Worm (Caenorhabditis elegans) whole organism, L2 larva: ENCODE measurements around the gene sqst-3.

ENCODE experiments used
- C34F6.9 ChIP-seq: fragments of 150-350 bp; optimal IDR thresholded peaks from 2 replicates; lab custom pipeline; 2014; ENCODE audit warnings: missing biosample characterization, missing genetic modification characterization
- F13H6.1 ChIP-seq: sonication (generic microtip); optimal IDR thresholded peaks from 2 replicates; lab custom pipeline; 2016; ENCODE audit warnings: missing genetic modification characterization, missing compliant biosample characterization
- R02D3.7 ChIP-seq: fragments of 150-350 bp; optimal IDR thresholded peaks from 2 replicates; lab custom pipeline; 2014; ENCODE audit warnings: missing biosample characterization, missing genetic modification characterization
- Y55F3AM.14 ChIP-seq: fragments of 200-800 bp; sonication (Bioruptor generic); optimal IDR thresholded peaks from 2 replicates; lab custom pipeline; 2018; ENCODE audit warnings: mild to moderate bottlenecking, missing genetic modification characterization, missing compliant biosample characterization
- ZK546.5 ChIP-seq: sonication (generic microtip); optimal IDR thresholded peaks from 2 replicates; lab custom pipeline; 2017; ENCODE audit warnings: missing biosample characterization, missing genetic modification characterization
- alr-1 ChIP-seq: fragments of 150-350 bp; optimal IDR thresholded peaks from 2 replicates; lab custom pipeline; 2014; ENCODE audit warnings: missing biosample characterization, missing genetic modification characterization
- aly-2 ChIP-seq: fragments of 150-350 bp; optimal IDR thresholded peaks from 2 replicates; lab custom pipeline; 2014; ENCODE audit warnings: missing biosample characterization, missing genetic modification characterization
- ama-1 ChIP-seq: fragments of 150-350 bp; optimal IDR thresholded peaks from 2 replicates; lab custom pipeline; 2018; ENCODE audit warnings: inconsistent platforms
- ceh-16 ChIP-seq: fragments of 150-350 bp; optimal IDR thresholded peaks from 2 replicates; lab custom pipeline; 2014; ENCODE audit warnings: missing biosample characterization, missing genetic modification characterization
- ceh-82 ChIP-seq: fragments of 150-350 bp; optimal IDR thresholded peaks from 2 replicates; lab custom pipeline; 2014; ENCODE audit warnings: missing biosample characterization, missing genetic modification characterization
- crh-2 ChIP-seq: sonication (generic microtip); optimal IDR thresholded peaks from 2 replicates; lab custom pipeline; 2017; ENCODE audit warnings: missing biosample characterization, missing genetic modification characterization
- egl-27 ChIP-seq: sonication (generic microtip); optimal IDR thresholded peaks from 3 replicates; lab custom pipeline; 2017; ENCODE audit warnings: missing biosample characterization, missing genetic modification reagents, missing genetic modification characterization
- elt-1 ChIP-seq: fragments of 150-350 bp; optimal IDR thresholded peaks from 2 replicates; lab custom pipeline; 2014; ENCODE audit warnings: missing biosample characterization, missing genetic modification characterization
- elt-3 ChIP-seq: sonication (generic microtip); optimal IDR thresholded peaks from 2 replicates; lab custom pipeline; 2017; ENCODE audit warnings: missing biosample characterization, missing genetic modification characterization
- fos-1 ChIP-seq: fragments of 150-350 bp; optimal IDR thresholded peaks from 2 replicates; lab custom pipeline; 2014; ENCODE audit warnings: missing biosample characterization, missing genetic modification characterization
- gmeb-1 ChIP-seq: fragments of 150-350 bp; optimal IDR thresholded peaks from 2 replicates; lab custom pipeline; 2014; ENCODE audit warnings: missing biosample characterization, missing genetic modification characterization
- lin-11 ChIP-seq: fragments of 150-350 bp; sonication (generic microtip); optimal IDR thresholded peaks from 2 replicates; lab custom pipeline; 2014; ENCODE audit warnings: missing biosample characterization, missing genetic modification characterization, inconsistent platforms, mixed read lengths
- lin-39 ChIP-seq: fragments of 150-350 bp; optimal IDR thresholded peaks from 2 replicates; lab custom pipeline; 2014; ENCODE audit warnings: missing biosample characterization, missing genetic modification reagents, missing genetic modification characterization
- lsy-2 ChIP-seq, 2 experiments: fragments of 150-350 bp in 1 of 2; sonication (generic microtip) in 1 of 2; optimal IDR thresholded peaks; 2 replicates each; lab custom pipeline; 2014 to 2017; ENCODE audit warnings: missing biosample characterization in 2 of 2, missing genetic modification characterization in 2 of 2
- mab-5 ChIP-seq: fragments of 150-350 bp; optimal IDR thresholded peaks from 2 replicates; lab custom pipeline; 2014; ENCODE audit warnings: missing biosample characterization, missing genetic modification characterization
- mdl-1 ChIP-seq, 2 experiments: fragments of 150-350 bp in 1 of 2; sonication (generic microtip) in 1 of 2; optimal IDR thresholded peaks; 2 replicates each; lab custom pipeline; 2017; ENCODE audit warnings: missing biosample characterization in 2 of 2, missing genetic modification characterization in 2 of 2
- nhr-10 ChIP-seq: sonication (generic microtip); optimal IDR thresholded peaks from 2 replicates; lab custom pipeline; 2017; ENCODE audit warnings: missing biosample characterization, missing genetic modification characterization
- nhr-12 ChIP-seq: fragments of 150-350 bp; optimal IDR thresholded peaks from 2 replicates; lab custom pipeline; 2014; ENCODE audit warnings: missing biosample characterization, missing genetic modification characterization
- nhr-21 ChIP-seq: fragments of 150-350 bp; optimal IDR thresholded peaks from 2 replicates; lab custom pipeline; 2014; ENCODE audit warnings: missing biosample characterization, missing genetic modification characterization
- nhr-237 ChIP-seq: fragments of 150-350 bp; optimal IDR thresholded peaks from 2 replicates; lab custom pipeline; 2014; ENCODE audit warnings: missing biosample characterization, missing genetic modification characterization
- nhr-25 ChIP-seq: fragments of 150-350 bp; sonication (generic microtip); optimal IDR thresholded peaks from 3 replicates; lab custom pipeline; 2014; ENCODE audit warnings: missing biosample characterization, missing genetic modification characterization
- nhr-6 ChIP-seq: fragments of 150-350 bp; optimal IDR thresholded peaks from 2 replicates; lab custom pipeline; 2014; ENCODE audit warnings: missing biosample characterization, missing genetic modification characterization
- nhr-77 ChIP-seq: fragments of 150-350 bp; optimal IDR thresholded peaks from 2 replicates; lab custom pipeline; 2014; ENCODE audit warnings: missing biosample characterization, missing genetic modification characterization
- peb-1 ChIP-seq: fragments of 150-350 bp; optimal IDR thresholded peaks from 2 replicates; lab custom pipeline; 2014; ENCODE audit warnings: missing biosample characterization, missing genetic modification characterization
- sem-4 ChIP-seq: fragments of 150-350 bp; optimal IDR thresholded peaks from 2 replicates; lab custom pipeline; 2014; ENCODE audit warnings: missing biosample characterization, missing genetic modification reagents, missing genetic modification characterization
- skn-1 ChIP-seq: sonication (generic microtip); optimal IDR thresholded peaks from 2 replicates; lab custom pipeline; 2017; ENCODE audit warnings: missing biosample characterization, missing genetic modification characterization
- sma-3 ChIP-seq: sonication (generic microtip); optimal IDR thresholded peaks from 2 replicates; lab custom pipeline; 2016; ENCODE audit warnings: missing genetic modification reagents, missing genetic modification characterization, missing compliant biosample characterization
- sma-9 ChIP-seq, 2 experiments: fragments of 150-350 bp in 1 of 2; sonication (generic microtip) in 1 of 2; optimal IDR thresholded peaks; 2 replicates each; lab custom pipeline; 2014 to 2016; ENCODE audit warnings: missing genetic modification characterization in 2 of 2, mild to moderate bottlenecking in 1 of 2, missing biosample characterization in 1 of 2, missing compliant biosample characterization in 1 of 2, missing genetic modification reagents in 1 of 2, moderate library complexity in 1 of 2
- unc-39 ChIP-seq: fragments of 150-350 bp; optimal IDR thresholded peaks from 2 replicates; lab custom pipeline; 2014; ENCODE audit warnings: missing biosample characterization, missing genetic modification characterization
- unc-62 ChIP-seq: fragments of 150-350 bp; optimal IDR thresholded peaks from 2 replicates; lab custom pipeline; 2014; ENCODE audit warnings: missing biosample characterization, missing genetic modification reagents, missing genetic modification characterization
- ztf-1 ChIP-seq: fragments of 200-800 bp; sonication (Bioruptor generic); conservative IDR thresholded peaks from 2 replicates; pipeline ENCODE4 v1.3.6; 2022; ENCODE audit warnings: missing genetic modification characterization, missing compliant biosample characterization
- ztf-11 ChIP-seq: sonication (generic microtip); optimal IDR thresholded peaks from 2 replicates; lab custom pipeline; 2017; ENCODE audit warnings: missing biosample characterization, missing genetic modification characterization
- ztf-4 ChIP-seq: fragments of 150-350 bp; optimal IDR thresholded peaks from 2 replicates; lab custom pipeline; 2014; ENCODE audit warnings: missing biosample characterization, missing genetic modification characterization

sqst-3 gene

DNA sequence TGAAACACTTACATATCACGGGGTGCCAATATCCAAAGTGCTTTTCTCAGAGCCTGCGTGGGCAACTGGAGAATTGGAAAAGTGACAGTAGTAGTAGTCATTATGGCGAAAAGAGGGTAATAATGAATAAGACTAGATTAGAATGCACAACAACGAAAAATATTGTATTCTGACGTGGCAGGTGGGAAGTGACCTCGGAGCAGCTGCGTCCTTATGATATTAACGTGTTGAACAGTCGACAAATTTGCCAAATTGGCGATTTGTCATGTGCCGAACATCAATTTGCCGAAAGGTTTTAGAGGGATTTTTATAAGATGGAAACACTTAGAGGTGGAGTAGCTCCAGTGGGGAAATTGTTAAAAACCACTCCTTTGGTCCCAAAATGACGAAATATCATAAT, 20.4 kb downstream of the sqst-3 start, which contains the start of gene str-81:
TSS of gene str-81 (minus strand) at position 101 of the 400 bp plus-strand sequence.
- TF ChIP-seq F13H6.1 (no peak), unc-62 (no peak), nhr-12 (tag; lab: Kevin White, UChicago) (no peak), unc-39 (tag; lab: Kevin White, UChicago) (no peak), fos-1 (no peak), egl-27 (tag; lab: Kevin White, UChicago) (no peak), nhr-237 (tag; lab: Kevin White, UChicago) (no peak), aly-2 (tag; lab: Kevin White, UChicago) (no peak), nhr-10 (no peak)

DNA sequence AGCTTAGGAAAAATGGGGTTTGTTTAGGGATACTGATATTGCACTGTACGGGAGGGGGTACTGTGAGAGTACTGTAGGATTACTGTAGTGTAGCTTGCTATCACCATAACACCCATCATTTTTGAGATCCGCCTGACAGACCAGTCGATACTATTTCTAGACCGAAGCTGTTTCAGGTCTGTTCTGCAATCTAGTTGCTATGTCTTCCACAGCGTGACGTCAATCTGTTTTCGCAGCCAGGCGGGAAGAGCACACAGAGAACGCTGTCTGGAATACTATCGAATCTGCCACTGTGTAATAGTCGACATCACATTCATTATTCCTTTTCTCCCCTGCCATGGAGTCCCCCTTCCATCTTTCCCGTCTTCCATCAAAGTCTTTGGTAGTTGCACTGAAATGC, 21.3 kb downstream of the sqst-3 start, which contains the start of gene F21D9.11:
TSS of gene F21D9.11 (plus strand) at position 301 of the 400 bp plus-strand sequence.
- TF ChIP-seq ceh-16 (tag; lab: Kevin White, UChicago) (no peak), lsy-2 (tag; optimal IDR thresholded peaks at IDR 0.05; lab: Kevin White, UChicago) (no peak), aly-2 (tag; lab: Kevin White, UChicago) (no peak), Y55F3AM.14 (GFP tag; lab: Kevin White, UChicago) (no peak), nhr-77 (tag; lab: Kevin White, UChicago) (no peak), F13H6.1 (no peak)

DNA sequence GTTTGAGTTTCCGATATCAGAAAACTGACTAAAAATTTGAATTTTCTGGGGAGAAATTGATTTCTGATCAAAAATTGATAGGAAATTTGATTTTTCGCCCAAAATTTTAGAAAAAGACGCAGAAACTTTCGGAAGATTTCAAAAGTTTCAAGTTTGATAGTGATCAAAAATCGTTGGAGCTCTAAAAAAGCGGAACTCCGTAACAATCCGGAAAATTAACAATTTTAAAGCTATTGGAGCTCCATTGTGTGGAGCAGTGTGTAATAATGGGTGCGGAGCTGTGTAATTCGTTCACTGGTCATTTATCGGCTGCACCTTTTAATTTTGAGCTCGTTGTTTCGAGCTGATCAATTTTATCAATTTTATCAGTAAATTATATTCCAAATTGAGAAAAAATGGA, 22.9 kb downstream of the sqst-3 start, which contains the start of gene F21D9.4:
TSS of gene F21D9.4 (plus strand) at position 301 of the 400 bp plus-strand sequence.
- no peak for TF ChIP-seq peb-1 (tag; lab: Kevin White, UChicago)
- no peak for TF ChIP-seq elt-1 (tag; lab: Kevin White, UChicago)
- no peak for TF ChIP-seq sma-3
- no peak for TF ChIP-seq ceh-82 (tag; lab: Kevin White, UChicago)
- no peak for TF ChIP-seq R02D3.7
- TF ChIP-seq nhr-6 (tag; lab: Kevin White, UChicago) = no peak
- no peak for TF ChIP-seq ceh-16 (tag; lab: Kevin White, UChicago)
- no peak for TF ChIP-seq sma-9 (GFP tag; optimal IDR thresholded peaks at IDR 0.05; lab: Kevin White, UChicago)
- no peak for TF ChIP-seq sma-9 (tag; optimal IDR thresholded peaks at IDR 0.05; lab: Kevin White, UChicago)
- TF ChIP-seq ztf-4 (tag; lab: Kevin White, UChicago) = no peak
- no peak for TF ChIP-seq crh-2 (tag; lab: Kevin White, UChicago)
- no peak for TF ChIP-seq nhr-77 (tag; lab: Kevin White, UChicago)
- no peak for TF ChIP-seq skn-1
- no peak for TF ChIP-seq C34F6.9
- no peak for TF ChIP-seq sem-4
- TF ChIP-seq egl-27 (tag; lab: Kevin White, UChicago) = no peak
- no peak for TF ChIP-seq lin-11 (tag; lab: Kevin White, UChicago)

DNA sequence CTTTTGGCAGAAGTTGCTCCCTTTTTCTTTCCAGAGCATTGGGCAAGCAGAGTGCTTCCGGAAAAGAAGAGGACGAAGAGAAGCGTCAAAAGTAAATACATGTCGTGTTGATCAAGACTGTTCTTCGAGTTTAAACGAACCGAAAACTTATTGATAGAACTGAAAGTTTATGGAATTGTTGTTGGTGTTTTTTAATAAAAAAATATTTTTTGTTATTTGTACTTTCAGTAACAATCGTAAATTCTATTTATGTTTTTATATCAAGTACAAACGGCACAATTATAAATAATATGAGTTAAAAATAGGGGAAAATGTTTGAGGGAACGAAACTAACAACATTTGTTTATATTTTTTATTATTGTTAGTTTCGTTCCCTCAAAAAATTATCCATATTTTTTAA, 27.1 kb downstream of the sqst-3 start, which contains the start of gene F21D9.3:
TSS of gene F21D9.3 (minus strand) at position 101 of the 400 bp plus-strand sequence.
- no peak for TF ChIP-seq nhr-12 (tag; lab: Kevin White, UChicago)
- no peak for TF ChIP-seq ztf-11 (tag; lab: Kevin White, UChicago)
- no peak for TF ChIP-seq fos-1
- no peak for TF ChIP-seq crh-2 (tag; lab: Kevin White, UChicago)
- no peak for TF ChIP-seq lin-11 (tag; lab: Kevin White, UChicago)
- TF ChIP-seq ztf-1 (GFP tag; lab: Robert Waterston, UW) = no peak
- TF ChIP-seq nhr-21 (tag; lab: Kevin White, UChicago) = no peak
- TF ChIP-seq elt-1 (tag; lab: Kevin White, UChicago) = no peak
- no peak for TF ChIP-seq nhr-237 (tag; lab: Kevin White, UChicago)
- TF ChIP-seq sma-9 (GFP tag; optimal IDR thresholded peaks at IDR 0.05; lab: Kevin White, UChicago) = no peak
- TF ChIP-seq sma-9 (tag; optimal IDR thresholded peaks at IDR 0.05; lab: Kevin White, UChicago) = no peak
- TF ChIP-seq ceh-82 (tag; lab: Kevin White, UChicago) = no peak
- no peak for TF ChIP-seq egl-27 (tag; lab: Kevin White, UChicago)
- no peak for TF ChIP-seq mdl-1 (tag; optimal IDR thresholded peaks at IDR 0.05; lab: Kevin White, UChicago)
- no peak for TF ChIP-seq unc-39 (tag; lab: Kevin White, UChicago)
- no peak for TF ChIP-seq ZK546.5 (tag; lab: Kevin White, UChicago)
- no peak for TF ChIP-seq elt-3 (tag; lab: Kevin White, UChicago)
- no peak for TF ChIP-seq Y55F3AM.14 (GFP tag; lab: Kevin White, UChicago)
- TF ChIP-seq mab-5 (tag; lab: Kevin White, UChicago) = no peak
- no peak for TF ChIP-seq ceh-16 (tag; lab: Kevin White, UChicago)
- TF ChIP-seq sem-4 = no peak

DNA sequence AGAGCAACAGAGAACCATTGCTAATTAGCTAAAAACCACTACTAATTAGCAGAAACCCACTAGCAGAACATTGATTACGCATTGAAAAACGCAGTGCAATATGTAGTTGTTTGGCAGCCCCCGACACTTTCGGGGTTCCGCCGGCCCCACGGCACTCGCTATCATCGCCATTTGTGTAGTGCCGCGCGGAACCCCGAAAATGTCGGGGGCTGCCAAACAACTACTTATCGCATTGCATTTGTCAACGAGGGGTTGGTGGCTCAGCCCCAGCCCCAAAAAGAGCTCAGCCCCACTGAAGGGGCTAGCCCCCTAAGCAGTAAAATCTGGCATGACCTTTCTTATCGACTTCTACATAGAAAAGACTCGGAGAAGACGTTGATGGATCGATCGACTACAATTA, 28.8 kb downstream of the sqst-3 start:
- no peak for TF ChIP-seq sma-9 (GFP tag; optimal IDR thresholded peaks at IDR 0.05; lab: Kevin White, UChicago)
- TF ChIP-seq sma-9 (tag; optimal IDR thresholded peaks at IDR 0.05; lab: Kevin White, UChicago) = no peak
- TF ChIP-seq ZK546.5 (tag; lab: Kevin White, UChicago) = no peak
- TF ChIP-seq nhr-77 (tag; lab: Kevin White, UChicago) = no peak
- no peak for TF ChIP-seq nhr-10
- no peak for TF ChIP-seq gmeb-1 (tag; lab: Kevin White, UChicago)
- TF ChIP-seq aly-2 (tag; lab: Kevin White, UChicago) = no peak
- TF ChIP-seq nhr-25 (tag; lab: Kevin White, UChicago) = no peak
- TF ChIP-seq F13H6.1 = no peak
- no peak for TF ChIP-seq fos-1
- TF ChIP-seq lin-39 (tag; lab: Kevin White, UChicago) = no peak
- TF ChIP-seq nhr-237 (tag; lab: Kevin White, UChicago) = no peak
- TF ChIP-seq crh-2 (tag; lab: Kevin White, UChicago) = no peak
- TF ChIP-seq alr-1 (tag; lab: Kevin White, UChicago) = no peak
- TF ChIP-seq lin-11 (tag; lab: Kevin White, UChicago) = no peak
- no peak for TF ChIP-seq ama-1 (lab: Kevin White, UChicago)
- TF ChIP-seq sem-4 = no peak
- no peak for TF ChIP-seq egl-27 (tag; lab: Kevin White, UChicago)
- TF ChIP-seq C34F6.9 = no peak
